Comparison of ENCODE assay signal across 3 worm cellular contexts in genomic region chrX:10568385-10569149, ce11.
TF ChIP-seq lines count a peak whose summit lies in the region.

No protein-coding gene starts in this region.

TF ChIP-seq in whole organism, L1 larva, 84 proteins besides CTCF, POLR2A, EP300 and RAD21 (continued from another document and continues in another):
- peak; percentile 91 for TF ChIP-seq fkh-8 (tag; optimal IDR thresholded peaks at IDR 0.05; lab: Kevin White, UChicago)
- peak; percentile 80 for TF ChIP-seq zip-4 (GFP tag; optimal IDR thresholded peaks at IDR 0.05; lab: Kevin White, UChicago)
- TF ChIP-seq hlh-17 (GFP tag; optimal IDR thresholded peaks at IDR 0.05; lab: Kevin White, UChicago; ENCODE audit: borderline replicate concordance), result no peak
- TF ChIP-seq jun-1 (tag; optimal IDR thresholded peaks at IDR 0.05; lab: Kevin White, UChicago), result peak; percentile 94
- TF ChIP-seq mdl-1 (tag; optimal IDR thresholded peaks at IDR 0.05; lab: Kevin White, UChicago), result peak in 1 of 2 experiments; percentile 97
- peak; percentile 85 for TF ChIP-seq mab-9 (GFP tag; IDR thresholded peaks at IDR 0.05; lab: Robert Waterston, UW)
- peak; percentile 79 to 92 (median 84) for TF ChIP-seq ceh-82 (tag; optimal IDR thresholded peaks at IDR 0.05; lab: Kevin White, UChicago)
- no peak for TF ChIP-seq nhr-28 (tag; optimal IDR thresholded peaks at IDR 0.05; lab: Kevin White, UChicago)
- TF ChIP-seq lin-14 (GFP tag; optimal IDR thresholded peaks at IDR 0.05; lab: Kevin White, UChicago), result peak; percentile 99
- TF ChIP-seq lin-35 (GFP tag; optimal IDR thresholded peaks at IDR 0.05; lab: Kevin White, UChicago), result peak; percentile 55 to 86
- no peak for TF ChIP-seq ces-1 (GFP tag; optimal IDR thresholded peaks at IDR 0.05; lab: Kevin White, UChicago)
- TF ChIP-seq mef-2 (tag; optimal IDR thresholded peaks at IDR 0.05; lab: Kevin White, UChicago), result peak; percentile 83
- TF ChIP-seq vab-15 (tag; optimal IDR thresholded peaks at IDR 0.05; lab: Kevin White, UChicago), result peak; percentile 53
- peak; percentile 74 for TF ChIP-seq lin-13 (GFP tag; optimal IDR thresholded peaks at IDR 0.05; lab: Kevin White, UChicago)
- TF ChIP-seq elt-2 (tag; optimal IDR thresholded peaks at IDR 0.05; lab: Kevin White, UChicago), result peak; percentile 67
- TF ChIP-seq nhr-90 (tag; optimal IDR thresholded peaks at IDR 0.05; lab: Kevin White, UChicago; ENCODE audit: poor library complexity), result peak; percentile 91
- TF ChIP-seq tbx-2 (tag; optimal IDR thresholded peaks at IDR 0.05; lab: Kevin White, UChicago), result peak; percentile 98
- TF ChIP-seq unc-62 (GFP tag; optimal IDR thresholded peaks at IDR 0.05; lab: Kevin White, UChicago), result no peak
- TF ChIP-seq sptf-1 (tag; optimal IDR thresholded peaks at IDR 0.05; lab: Kevin White, UChicago), result no peak
- peak; percentile 94 for TF ChIP-seq dsc-1 (tag; optimal IDR thresholded peaks at IDR 0.05; lab: Kevin White, UChicago)
- TF ChIP-seq swsn-7 (tag; optimal IDR thresholded peaks at IDR 0.05; lab: Kevin White, UChicago), result peak; percentile 99
- no peak for TF ChIP-seq pqm-1 (tag; optimal IDR thresholded peaks at IDR 0.05; lab: Kevin White, UChicago)
- TF ChIP-seq nhr-19 (GFP tag; conservative IDR thresholded peaks at IDR 0.05; lab: Robert Waterston, UW), result peak; percentile 87
- TF ChIP-seq sox-4 (tag; optimal IDR thresholded peaks at IDR 0.05; lab: Kevin White, UChicago), result peak; percentile 70
- peak; percentile 97 for TF ChIP-seq snu-23 (GFP tag; optimal IDR thresholded peaks at IDR 0.05; lab: Kevin White, UChicago)
- TF ChIP-seq nhr-76 (tag; optimal IDR thresholded peaks at IDR 0.05; lab: Kevin White, UChicago), result no peak
- TF ChIP-seq nhr-85 (tag; lab: Kevin White, UChicago), result peak; percentile 99
- no peak for TF ChIP-seq ets-5 (GFP tag; IDR thresholded peaks at IDR 0.05; lab: Robert Waterston, UW)
- TF ChIP-seq grh-1 (GFP tag; IDR thresholded peaks at IDR 0.05; lab: Robert Waterston, UW), result peak; percentile 78
- TF ChIP-seq zag-1 (tag; optimal IDR thresholded peaks at IDR 0.05; lab: Kevin White, UChicago), result peak; percentile 77
- peak; percentile 96 for TF ChIP-seq mep-1 (tag; optimal IDR thresholded peaks at IDR 0.05; lab: Kevin White, UChicago)
- TF ChIP-seq nhr-47 (tag; optimal IDR thresholded peaks at IDR 0.05; lab: Kevin White, UChicago), result peak; percentile 96
- TF ChIP-seq lin-39 (tag; optimal IDR thresholded peaks at IDR 0.05; lab: Kevin White, UChicago), result peak; percentile 43
- no peak for TF ChIP-seq unc-30 (tag; optimal IDR thresholded peaks at IDR 0.05; lab: Kevin White, UChicago)
- TF ChIP-seq alr-1 (tag; optimal IDR thresholded peaks at IDR 0.05; lab: Kevin White, UChicago; ENCODE audit: borderline replicate concordance), result no peak
- no peak for TF ChIP-seq nhr-84 (tag; optimal IDR thresholded peaks at IDR 0.05; lab: Kevin White, UChicago)
- TF ChIP-seq rnt-1 (tag; optimal IDR thresholded peaks at IDR 0.05; lab: Kevin White, UChicago), result peak; percentile 88
- TF ChIP-seq snpc-4 (tag; optimal IDR thresholded peaks at IDR 0.05; lab: Kevin White, UChicago), result peak; percentile 61
- TF ChIP-seq ceh-88 (GFP tag; IDR thresholded peaks at IDR 0.05; lab: Robert Waterston, UW), result peak; percentile 83; the same call in 1 of the 2 replicates
- no peak for TF ChIP-seq C34B4.2 (tag; optimal IDR thresholded peaks at IDR 0.05; lab: Kevin White, UChicago)
- TF ChIP-seq ama-1 (optimal IDR thresholded peaks at IDR 0.05; lab: Kevin White, UChicago), result peak; percentile 70
- peak; percentile 84 for TF ChIP-seq nhr-237 (tag; optimal IDR thresholded peaks at IDR 0.05; lab: Kevin White, UChicago)
- TF ChIP-seq lin-15B (tag; optimal IDR thresholded peaks at IDR 0.05; lab: Kevin White, UChicago), result peak; percentile 72
- no peak for TF ChIP-seq hlh-4 (tag; optimal IDR thresholded peaks at IDR 0.05; lab: Kevin White, UChicago)

TF ChIP-seq in whole organism, L3 larva, 47 proteins besides CTCF, POLR2A, EP300 and RAD21 (continued from another document):
- peak; percentile 96 for TF ChIP-seq mdl-1 (tag; optimal IDR thresholded peaks at IDR 0.05; lab: Kevin White, UChicago)
- TF ChIP-seq egl-27 (tag; optimal IDR thresholded peaks at IDR 0.05; lab: Kevin White, UChicago), result peak; percentile 63
- TF ChIP-seq lsy-12 (tag; optimal IDR thresholded peaks at IDR 0.05; lab: Kevin White, UChicago), result peak; percentile 93
- peak; percentile 90 for TF ChIP-seq nhr-43 (tag; optimal IDR thresholded peaks at IDR 0.05; lab: Kevin White, UChicago; ENCODE audit: poor library complexity, severe bottlenecking)
- peak; percentile 79 for TF ChIP-seq ama-1 (optimal IDR thresholded peaks at IDR 0.05; lab: Kevin White, UChicago)
- TF ChIP-seq nhr-12 (tag; optimal IDR thresholded peaks at IDR 0.05; lab: Kevin White, UChicago), result no peak
- peak in 1 of 3 experiments; percentile 59 for TF ChIP-seq elt-3 (tag; optimal IDR thresholded peaks at IDR 0.05; lab: Kevin White, UChicago)
- peak; percentile 98 for TF ChIP-seq pha-4 (tag; optimal IDR thresholded peaks at IDR 0.05; lab: Kevin White, UChicago)
- TF ChIP-seq elt-2 (tag; optimal IDR thresholded peaks at IDR 0.05; lab: Kevin White, UChicago), result peak; percentile 91
- no peak for TF ChIP-seq nhr-237 (tag; optimal IDR thresholded peaks at IDR 0.05; lab: Kevin White, UChicago)
- TF ChIP-seq ztf-4 (tag; optimal IDR thresholded peaks at IDR 0.05; lab: Kevin White, UChicago), result no peak
- peak; percentile 72 for TF ChIP-seq nhr-11 (tag; optimal IDR thresholded peaks at IDR 0.05; lab: Kevin White, UChicago)
- no peak for TF ChIP-seq mml-1 (tag; optimal IDR thresholded peaks at IDR 0.05; lab: Kevin White, UChicago)
- TF ChIP-seq nhr-76 (tag; optimal IDR thresholded peaks at IDR 0.05; lab: Kevin White, UChicago), result no peak
- TF ChIP-seq nhr-25 (tag; optimal IDR thresholded peaks at IDR 0.05; lab: Kevin White, UChicago), result peak; percentile 94
- no peak for TF ChIP-seq ceh-16 (tag; optimal IDR thresholded peaks at IDR 0.05; lab: Kevin White, UChicago)
- peak; percentile 80 for TF ChIP-seq elt-1 (tag; optimal IDR thresholded peaks at IDR 0.05; lab: Kevin White, UChicago)
- TF ChIP-seq fkh-10 (GFP tag; optimal IDR thresholded peaks at IDR 0.05; lab: Kevin White, UChicago), result peak; percentile 80
- TF ChIP-seq egl-5 (tag; optimal IDR thresholded peaks at IDR 0.05; lab: Kevin White, UChicago), result peak; percentile 86
- peak; percentile 73 for TF ChIP-seq pqm-1 (tag; optimal IDR thresholded peaks at IDR 0.05; lab: Kevin White, UChicago)
- TF ChIP-seq ceh-82 (tag; optimal IDR thresholded peaks at IDR 0.05; lab: Kevin White, UChicago), result peak; percentile 86
- TF ChIP-seq unc-62 (GFP tag; optimal IDR thresholded peaks at IDR 0.05; lab: Kevin White, UChicago), result peak; percentile 61
- TF ChIP-seq ztf-11 (tag; optimal IDR thresholded peaks at IDR 0.05; lab: Kevin White, UChicago), result peak; percentile 31
- peak in 1 of 2 experiments; percentile 43 for TF ChIP-seq eor-1 (tag; optimal IDR thresholded peaks at IDR 0.05; lab: Kevin White, UChicago)
- TF ChIP-seq ceh-9 (tag; optimal IDR thresholded peaks at IDR 0.05; lab: Kevin White, UChicago), result no peak
- TF ChIP-seq fkh-2 (tag; optimal IDR thresholded peaks at IDR 0.05; lab: Kevin White, UChicago), result no peak
- TF ChIP-seq lin-15B (tag; optimal IDR thresholded peaks at IDR 0.05; lab: Kevin White, UChicago), result peak; percentile 90
- peak; percentile 80 for TF ChIP-seq R02D3.7 (tag; optimal IDR thresholded peaks at IDR 0.05; lab: Kevin White, UChicago)

TF ChIP-seq in whole organism, young adult, 124 proteins besides CTCF, POLR2A, EP300 and RAD21 (continued from another document and continues in another):
- TF ChIP-seq snpc-4 (GFP tag; optimal IDR thresholded peaks at IDR 0.05; lab: Kevin White, UChicago) (peak; percentile 49), snpc-4 (tag; optimal IDR thresholded peaks at IDR 0.05; lab: Kevin White, UChicago) (peak; percentile 39 to 79 (median 64)), F10E7.11 (tag; optimal IDR thresholded peaks at IDR 0.05; lab: Kevin White, UChicago) (no peak), ceh-91 (GFP tag; IDR thresholded peaks at IDR 0.05; lab: Robert Waterston, UW) (no peak), unc-130 (GFP tag; optimal IDR thresholded peaks at IDR 0.05; lab: Kevin White, UChicago) (no peak), xnd-1 (tag; optimal IDR thresholded peaks at IDR 0.05; lab: Kevin White, UChicago) (no peak), pha-4 (tag; optimal IDR thresholded peaks at IDR 0.05; lab: Kevin White, UChicago) (peak; percentile 34), attf-6 (GFP tag; IDR thresholded peaks at IDR 0.05; lab: Robert Waterston, UW) (no peak), zim-3 (tag; optimal IDR thresholded peaks at IDR 0.05; lab: Kevin White, UChicago) (peak; percentile 52), tbp1 (GFP tag; optimal IDR thresholded peaks at IDR 0.05; lab: Kevin White, UChicago) (peak; percentile 49), ceh-100 (GFP tag; IDR thresholded peaks at IDR 0.05; lab: Robert Waterston, UW) (no peak), lin-26 (GFP tag; IDR thresholded peaks at IDR 0.05; lab: Robert Waterston, UW) (peak; percentile 78), Y95B8A.8 (GFP tag; IDR thresholded peaks at IDR 0.05; lab: Robert Waterston, UW) (no peak), K12H6.12 (tag; optimal IDR thresholded peaks at IDR 0.05; lab: Kevin White, UChicago) (peak; percentile 95), tlf-1 (GFP tag; optimal IDR thresholded peaks at IDR 0.05; lab: Kevin White, UChicago) (peak; percentile 62), lsl-1 (GFP tag; optimal IDR thresholded peaks at IDR 0.05; lab: Kevin White, UChicago) (no peak), lin-40 (tag; optimal IDR thresholded peaks at IDR 0.05; lab: Kevin White, UChicago) (peak; percentile 97), nhr-27 (tag; optimal IDR thresholded peaks at IDR 0.05; lab: Kevin White, UChicago) (no peak), F52B5.7 (tag; optimal IDR thresholded peaks at IDR 0.05; lab: Kevin White, UChicago) (no peak), ekl-4 (GFP tag; IDR thresholded peaks at IDR 0.05; lab: Robert Waterston, UW) (peak; percentile 75; the same call in 1 of the 2 replicates), mes-4 (tag; optimal IDR thresholded peaks at IDR 0.05; lab: Kevin White, UChicago) (no peak), atf-7 (tag; optimal IDR thresholded peaks at IDR 0.05; lab: Kevin White, UChicago) (peak; percentile 89), egl-44 (GFP tag; IDR thresholded peaks at IDR 0.05; lab: Robert Waterston, UW) (peak; percentile 63; the same call in 1 of the 2 replicates), let-607 (tag; optimal IDR thresholded peaks at IDR 0.05; lab: Kevin White, UChicago) (peak; percentile 44 to 77), zfh-2 (GFP tag; conservative IDR thresholded peaks at IDR 0.05; lab: Robert Waterston, UW) (peak; percentile 100), hlh-26 (GFP tag; conservative IDR thresholded peaks at IDR 0.05; lab: Robert Waterston, UW) (no peak), ama-1 (optimal IDR thresholded peaks at IDR 0.05; lab: Kevin White, UChicago) (peak; percentile 45), ama-1 (GFP tag; optimal IDR thresholded peaks at IDR 0.05; lab: Kevin White, UChicago) (no peak), Y53F4B.3 (GFP tag; IDR thresholded peaks at IDR 0.05; lab: Robert Waterston, UW) (no peak), ceh-58 (GFP tag; IDR thresholded peaks at IDR 0.05; lab: Robert Waterston, UW) (no peak), rcor-1 (GFP tag; IDR thresholded peaks at IDR 0.05; lab: Robert Waterston, UW) (peak; percentile 25), ceh-27 (GFP tag; optimal IDR thresholded peaks at IDR 0.05; lab: Kevin White, UChicago) (peak; percentile 89), B0035.1 (tag; optimal IDR thresholded peaks at IDR 0.05; lab: Kevin White, UChicago) (peak; percentile 66), nfyb-1 (GFP tag; IDR thresholded peaks at IDR 0.05; lab: Robert Waterston, UW) (peak; percentile 88), ztf-28 (GFP tag; IDR thresholded peaks at IDR 0.05; lab: Robert Waterston, UW) (no peak), chd-7 (tag; optimal IDR thresholded peaks at IDR 0.05; lab: Kevin White, UChicago) (peak; percentile 91), hmg-1.2 (GFP tag; IDR thresholded peaks at IDR 0.05; lab: Robert Waterston, UW) (peak; percentile 87; the same call in 1 of the 2 replicates), F23B12.7 (tag; optimal IDR thresholded peaks at IDR 0.05; lab: Kevin White, UChicago; ENCODE audit: insufficient read depth) (peak; percentile 7), hlh-12 (tag; optimal IDR thresholded peaks at IDR 0.05; lab: Kevin White, UChicago) (no peak), ztf-18 (tag; optimal IDR thresholded peaks at IDR 0.05; lab: Kevin White, UChicago) (peak; percentile 74), snpc-1.3 (tag; optimal IDR thresholded peaks at IDR 0.05; lab: Kevin White, UChicago; ENCODE audit: insufficient read depth) (no peak), Y53G8AR.9 (GFP tag; conservative IDR thresholded peaks at IDR 0.05; lab: Robert Waterston, UW) (peak; percentile 59; the same call in 1 of the 2 replicates), sptf-2 (GFP tag; optimal IDR thresholded peaks at IDR 0.05; lab: Kevin White, UChicago) (peak; percentile 58), T26A5.8 (tag; optimal IDR thresholded peaks at IDR 0.05; lab: Kevin White, UChicago) (no peak), cebp-2 (GFP tag; IDR thresholded peaks at IDR 0.05; lab: Robert Waterston, UW) (no peak), C17E4.6 (GFP tag; IDR thresholded peaks at IDR 0.05; lab: Robert Waterston, UW) (no peak), hmg-20 (GFP tag; IDR thresholded peaks at IDR 0.05; lab: Robert Waterston, UW) (peak; percentile 44; the same call in 1 of the 2 replicates), rec-8 (tag; optimal IDR thresholded peaks at IDR 0.05; lab: Kevin White, UChicago) (peak in 1 of 2 experiments; percentile 29), F33H1.4 (GFP tag; IDR thresholded peaks at IDR 0.05; lab: Robert Waterston, UW) (no peak), efl-1 (GFP tag; optimal IDR thresholded peaks at IDR 0.05; lab: Kevin White, UChicago) (no peak), lin-35 (GFP tag; optimal IDR thresholded peaks at IDR 0.05; lab: Kevin White, UChicago) (peak in 1 of 3 experiments; percentile 74), nhr-120 (GFP tag; IDR thresholded peaks at IDR 0.05; lab: Robert Waterston, UW) (no peak), him-1 (tag; optimal IDR thresholded peaks at IDR 0.05; lab: Kevin White, UChicago) (no peak), C06A6.2 (GFP tag; conservative IDR thresholded peaks at IDR 0.05; lab: Robert Waterston, UW) (peak; percentile 68; the same call in 1 of the 2 replicates), D2030.7 (GFP tag; IDR thresholded peaks at IDR 0.05; lab: Robert Waterston, UW) (no peak), F57C9.4 (tag; optimal IDR thresholded peaks at IDR 0.05; lab: Kevin White, UChicago) (no peak), hsf-1 (GFP tag; IDR thresholded peaks at IDR 0.05; lab: Robert Waterston, UW) (no peak), B0336.3 (GFP tag; IDR thresholded peaks at IDR 0.05; lab: Robert Waterston, UW) (peak; percentile 96), tbx-9 (tag; optimal IDR thresholded peaks at IDR 0.05; lab: Kevin White, UChicago; ENCODE audit: borderline replicate concordance) (no peak), Y56A3A.18 (GFP tag; IDR thresholded peaks at IDR 0.05; lab: Robert Waterston, UW) (peak; percentile 76; the same call in 1 of the 2 replicates), snpc-3.4 (tag; optimal IDR thresholded peaks at IDR 0.05; lab: Kevin White, UChicago) (peak; percentile 43), ets-4 (GFP tag; optimal IDR thresholded peaks at IDR 0.05; lab: Kevin White, UChicago) (peak; percentile 52), pbrm-1 (GFP tag; IDR thresholded peaks at IDR 0.05; lab: Robert Waterston, UW) (peak; percentile 40), K11D2.4 (GFP tag; IDR thresholded peaks at IDR 0.05; lab: Robert Waterston, UW) (peak; percentile 59), T07F8.4 (tag; optimal IDR thresholded peaks at IDR 0.05; lab: Kevin White, UChicago) (peak; percentile 29), somi-1 (GFP tag; optimal IDR thresholded peaks at IDR 0.05; lab: Kevin White, UChicago) (peak; percentile 81), madf-8 (GFP tag; conservative IDR thresholded peaks at IDR 0.05; lab: Robert Waterston, UW) (no peak), ccch-3 (GFP tag; optimal IDR thresholded peaks at IDR 0.05; lab: Kevin White, UChicago) (no peak), ceh-79 (tag; optimal IDR thresholded peaks at IDR 0.05; lab: Kevin White, UChicago) (peak; percentile 72), dpl-1 (GFP tag; optimal IDR thresholded peaks at IDR 0.05; lab: Kevin White, UChicago) (no peak)
